Worm (Caenorhabditis elegans) whole organism, L4 larva: ENCODE results near the gene srd-47.

Source experiments
- F44E2.7 ChIP-seq: fragments of 200-800 bp; sonication (Bioruptor generic); IDR thresholded peaks from 2 replicates; pipeline ENCODE4 v2.1.2; 2022; ENCODE audit warnings: missing genetic modification characterization, missing compliant biosample characterization
- F49E8.2 ChIP-seq: sonication (generic microtip); optimal IDR thresholded peaks from 2 replicates; lab custom pipeline; 2016; ENCODE audit warnings: missing compliant biosample characterization, mild to moderate bottlenecking, missing genetic modification characterization, borderline replicate concordance
- R02D3.7 ChIP-seq: fragments of 150-350 bp; sonication (generic microtip); optimal IDR thresholded peaks from 3 replicates; lab custom pipeline; 2014; ENCODE audit warnings: missing biosample characterization, missing genetic modification characterization
- Y48G9A.11 ChIP-seq: fragments of 200-800 bp; sonication (Bioruptor generic); IDR thresholded peaks from 2 replicates; pipeline ENCODE4 v1.3.6; 2022; ENCODE audit warnings: missing genetic modification reagents, missing genetic modification characterization, missing compliant biosample characterization
- Y75B8A.6 ChIP-seq: fragments of 200-800 bp; sonication (Bioruptor generic); IDR thresholded peaks from 2 replicates; pipeline ENCODE4 v1.3.6; 2022; ENCODE audit warnings: missing genetic modification reagents, missing genetic modification characterization, missing compliant biosample characterization
- ZK337.2 ChIP-seq: fragments of 200-800 bp; sonication (Bioruptor generic); IDR thresholded peaks from 2 replicates; pipeline ENCODE4 v1.3.6; 2022; ENCODE audit warnings: missing genetic modification reagents, missing genetic modification characterization, missing compliant biosample characterization
- ZK546.5 ChIP-seq, 2 experiments: sonication (generic microtip); optimal IDR thresholded peaks; 2 replicates each; lab custom pipeline; 2017; ENCODE audit warnings: missing biosample characterization in 2 of 2, missing genetic modification characterization in 2 of 2
- attf-4 ChIP-seq: sonication (generic microtip); optimal IDR thresholded peaks from 3 replicates; lab custom pipeline; 2017; ENCODE audit warnings: missing biosample characterization, missing genetic modification characterization
- ceh-20 ChIP-seq: fragments of 200-800 bp; sonication (Bioruptor generic); IDR thresholded peaks from 2 replicates; pipeline ENCODE4 v1.3.6; 2022; ENCODE audit warnings: missing genetic modification reagents, missing genetic modification characterization, missing compliant biosample characterization
- ceh-44 ChIP-seq: fragments of 200-800 bp; sonication (Bioruptor generic); IDR thresholded peaks from 2 replicates; pipeline ENCODE4 v1.3.6; 2022; ENCODE audit warnings: missing genetic modification reagents, missing genetic modification characterization, missing compliant biosample characterization
- ces-1 ChIP-seq: fragments of 150-350 bp; sonication (generic microtip); optimal IDR thresholded peaks from 4 replicates; lab custom pipeline; 2014; ENCODE audit warnings: missing biosample characterization, missing genetic modification reagents, missing genetic modification characterization
- egl-27 ChIP-seq: sonication (generic microtip); optimal IDR thresholded peaks from 3 replicates; lab custom pipeline; 2017; ENCODE audit warnings: missing biosample characterization, missing genetic modification reagents, missing genetic modification characterization
- gei-8 ChIP-seq: fragments of 200-800 bp; sonication (Bioruptor generic); optimal IDR thresholded peaks from 2 replicates; lab custom pipeline; 2018; ENCODE audit warnings: mild to moderate bottlenecking, missing genetic modification characterization, missing compliant biosample characterization
- lin-1 ChIP-seq: fragments of 200-800 bp; sonication (Bioruptor generic); IDR thresholded peaks from 2 replicates; pipeline ENCODE4 v1.3.6; 2022; ENCODE audit warnings: missing genetic modification reagents, missing genetic modification characterization, missing compliant biosample characterization
- lin-38 ChIP-seq: fragments of 200-800 bp; sonication (Bioruptor generic); IDR thresholded peaks from 2 replicates; pipeline ENCODE4 v1.3.6; 2022; ENCODE audit warnings: missing genetic modification reagents, missing genetic modification characterization, missing compliant biosample characterization
- madf-9 ChIP-seq: fragments of 200-800 bp; sonication (Bioruptor generic); conservative IDR thresholded peaks from 2 replicates; pipeline ENCODE4 v1.3.6; 2022; ENCODE audit warnings: missing genetic modification reagents, missing genetic modification characterization, missing compliant biosample characterization
- mdt-29 ChIP-seq: fragments of 200-800 bp; sonication (Bioruptor generic); IDR thresholded peaks from 2 replicates; pipeline ENCODE4 v1.3.6; 2022; ENCODE audit warnings: missing genetic modification reagents, missing genetic modification characterization, missing compliant biosample characterization
- mes-2 ChIP-seq: sonication (generic microtip); optimal IDR thresholded peaks from 2 replicates; lab custom pipeline; 2016; ENCODE audit warnings: missing genotype, mild to moderate bottlenecking, missing genetic modification characterization, missing compliant biosample characterization; ENCODE audit not compliant: poor library complexity, severe bottlenecking
- mxl-2 ChIP-seq: fragments of 200-800 bp; sonication (Bioruptor generic); conservative IDR thresholded peaks from 2 replicates; pipeline ENCODE4 v1.3.6; 2022; ENCODE audit warnings: missing genetic modification reagents, missing genetic modification characterization, missing compliant biosample characterization
- mxl-3 ChIP-seq: fragments of 200-800 bp; sonication (Bioruptor generic); optimal IDR thresholded peaks from 2 replicates; lab custom pipeline; 2018; ENCODE audit warnings: mild to moderate bottlenecking, missing genetic modification characterization, missing compliant biosample characterization
- nhr-11 ChIP-seq: fragments of 150-350 bp; optimal IDR thresholded peaks from 2 replicates; lab custom pipeline; 2014; ENCODE audit warnings: missing biosample characterization, missing genetic modification characterization
- nhr-111 ChIP-seq: fragments of 200-800 bp; sonication (Bioruptor generic); optimal IDR thresholded peaks from 2 replicates; lab custom pipeline; 2018; ENCODE audit warnings: mild to moderate bottlenecking, missing genetic modification characterization, missing compliant biosample characterization
- nhr-42 ChIP-seq: fragments of 200-800 bp; sonication (Bioruptor generic); IDR thresholded peaks from 2 replicates; pipeline ENCODE4 v1.3.6; 2022; ENCODE audit warnings: missing genetic modification characterization, missing compliant biosample characterization
- nhr-48 ChIP-seq: sonication (generic microtip); optimal IDR thresholded peaks from 2 replicates; lab custom pipeline; 2016; ENCODE audit warnings: mild to moderate bottlenecking, missing genetic modification characterization, missing compliant biosample characterization
- nhr-77 ChIP-seq: fragments of 150-350 bp; optimal IDR thresholded peaks from 2 replicates; lab custom pipeline; 2014; ENCODE audit warnings: missing biosample characterization, missing genetic modification characterization
- php-3 ChIP-seq: fragments of 200-800 bp; sonication (Bioruptor generic); IDR thresholded peaks from 2 replicates; pipeline ENCODE4 v1.3.6; 2022; ENCODE audit warnings: missing genetic modification reagents, missing genetic modification characterization, missing compliant biosample characterization
- sdz-12 ChIP-seq: fragments of 200-800 bp; sonication (Bioruptor generic); optimal IDR thresholded peaks from 2 replicates; lab custom pipeline; 2018; ENCODE audit warnings: mild to moderate bottlenecking, missing genetic modification characterization, missing compliant biosample characterization
- tag-97 ChIP-seq: fragments of 200-800 bp; sonication (Bioruptor generic); IDR thresholded peaks from 2 replicates; pipeline ENCODE4 v1.3.6; 2022; ENCODE audit warnings: missing genetic modification characterization, missing compliant biosample characterization
- tra-1 ChIP-seq: fragments of 200-800 bp; sonication (Bioruptor generic); IDR thresholded peaks from 2 replicates; pipeline ENCODE4 v1.3.6; 2022; ENCODE audit warnings: missing genetic modification reagents, missing genetic modification characterization, missing compliant biosample characterization
- unc-130 ChIP-seq: sonication (generic microtip); optimal IDR thresholded peaks from 2 replicates; lab custom pipeline; 2016; ENCODE audit warnings: missing genetic modification reagents, missing genetic modification characterization, missing compliant biosample characterization
- unc-39 ChIP-seq: sonication (generic microtip); optimal IDR thresholded peaks from 2 replicates; lab custom pipeline; 2017; ENCODE audit warnings: missing biosample characterization, missing genetic modification characterization
- unc-62 ChIP-seq, 3 experiments: fragments of 150-350 bp in 1 of 3; sonication (generic microtip); optimal IDR thresholded peaks in 2 of 3; peaks in 1 of 3; 1 replicate in 1 of 3; 2 replicates in 2 of 3; lab custom pipeline; 2014 to 2017; ENCODE audit warnings: missing biosample characterization in 3 of 3, missing genetic modification characterization in 3 of 3, missing genetic modification reagents in 3 of 3, missing genotype in 1 of 3
- zfp-2 ChIP-seq: sonication (generic microtip); optimal IDR thresholded peaks from 2 replicates; lab custom pipeline; 2016; ENCODE audit warnings: mild to moderate bottlenecking, missing genetic modification characterization, missing compliant biosample characterization

srd-47 gene

DNA sequence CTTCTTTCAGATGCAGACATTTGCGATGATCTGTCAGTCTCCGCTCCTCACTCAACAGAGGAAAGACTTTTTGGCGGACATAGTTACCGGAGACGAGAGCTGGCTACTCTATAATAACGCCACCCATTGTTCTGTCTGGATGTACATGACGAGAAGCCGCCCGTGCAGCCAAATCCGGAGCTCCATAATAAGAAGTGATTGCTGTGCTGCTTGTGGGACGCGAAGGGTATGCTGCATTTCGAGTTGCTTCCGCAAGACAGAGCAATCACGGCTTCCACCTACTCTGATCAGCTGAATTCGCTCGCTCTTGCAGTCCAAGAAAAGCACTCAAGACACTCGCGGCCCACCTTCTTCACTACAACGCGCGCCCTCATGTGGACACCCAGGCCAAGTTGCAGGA is 19.7 kb upstream of the srd-47 start:
- 0 out of 2 replicates have a peak, but pooled peaks have one; percentile 5 for TF ChIP-seq madf-9 (GFP tag; lab: Robert Waterston, UW)
- TF ChIP-seq ceh-20 (GFP tag; lab: Robert Waterston, UW) = no peak
- peak; percentile 59; the same call in 1 of the 2 replicates for TF ChIP-seq mxl-2 (GFP tag; lab: Robert Waterston, UW)

DNA sequence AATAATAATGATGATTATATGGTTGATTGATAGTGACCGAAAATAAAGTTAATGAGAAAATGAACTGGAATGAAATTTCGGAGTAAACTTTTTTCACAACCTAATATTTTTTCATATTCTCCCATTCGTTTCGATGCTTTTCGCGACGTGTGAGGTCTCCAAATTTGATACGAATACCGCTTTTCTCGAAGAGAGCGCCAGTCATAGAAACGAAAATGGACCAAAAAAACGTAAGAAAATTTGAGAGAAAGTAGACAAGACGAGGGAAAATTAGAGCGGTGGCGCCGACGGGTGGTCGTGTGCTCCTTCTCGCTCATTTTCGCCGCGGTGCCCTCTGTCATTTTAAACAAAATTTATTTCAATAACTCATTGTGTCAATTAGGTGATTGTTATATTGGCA is 19.0 kb upstream of the srd-47 start:
- peak; percentile 81; the same call in 1 of the 2 replicates for TF ChIP-seq tra-1
- TF ChIP-seq gei-8 (GFP tag; lab: Kevin White, UChicago) = no peak
- peak in 1 of 2 experiments; percentile 79 for TF ChIP-seq unc-62 (GFP tag; optimal IDR thresholded peaks at IDR 0.05 in 1 of 2; lab: Kevin White, UChicago)
- no peak for TF ChIP-seq unc-62 (tag; optimal IDR thresholded peaks at IDR 0.05; lab: Kevin White, UChicago)
- no peak for TF ChIP-seq R02D3.7
- TF ChIP-seq F44E2.7 = no peak
- TF ChIP-seq Y75B8A.6 (GFP tag; lab: Robert Waterston, UW) = no peak
- TF ChIP-seq tag-97 (GFP tag; lab: Robert Waterston, UW) = no peak
- TF ChIP-seq nhr-48 (tag; lab: Kevin White, UChicago) = no peak
- TF ChIP-seq ceh-44 (GFP tag; lab: Robert Waterston, UW) = no peak
- TF ChIP-seq, all 104 proteins: peak for 2

DNA sequence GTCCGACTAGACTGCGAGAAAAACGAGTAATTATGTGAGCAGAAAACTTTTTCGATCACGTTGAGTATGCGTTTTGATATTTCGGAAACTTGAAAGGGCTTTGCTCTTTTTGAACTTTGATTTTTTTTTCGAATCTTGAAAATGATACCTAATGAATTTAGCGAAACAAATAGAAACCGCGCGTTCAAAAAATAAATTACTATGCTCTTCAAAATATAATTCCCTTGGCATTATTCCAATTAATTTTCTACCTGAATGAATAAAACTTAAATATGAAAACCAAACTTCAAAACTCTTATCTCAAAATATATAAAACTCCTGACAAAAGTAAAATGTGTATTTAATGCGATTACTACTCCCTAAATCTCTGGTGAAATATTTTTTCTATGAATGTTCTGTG is 18.2 kb upstream of the srd-47 start, which contains the start of gene xtr-2:
Gene xtr-2 (plus strand): TSS at position 301 of the 400 bp plus-strand sequence.
- no peak for TF ChIP-seq nhr-11
- no peak for TF ChIP-seq sdz-12 (GFP tag; lab: Kevin White, UChicago)
- no peak for TF ChIP-seq Y48G9A.11
- no peak for TF ChIP-seq mxl-3 (GFP tag; lab: Kevin White, UChicago)
- no peak for TF ChIP-seq php-3 (GFP tag; lab: Robert Waterston, UW)
- TF ChIP-seq mes-2 = no peak
- TF ChIP-seq lin-38 (GFP tag; lab: Robert Waterston, UW) = no peak
- no peak for TF ChIP-seq zfp-2 (tag; lab: Kevin White, UChicago)

DNA sequence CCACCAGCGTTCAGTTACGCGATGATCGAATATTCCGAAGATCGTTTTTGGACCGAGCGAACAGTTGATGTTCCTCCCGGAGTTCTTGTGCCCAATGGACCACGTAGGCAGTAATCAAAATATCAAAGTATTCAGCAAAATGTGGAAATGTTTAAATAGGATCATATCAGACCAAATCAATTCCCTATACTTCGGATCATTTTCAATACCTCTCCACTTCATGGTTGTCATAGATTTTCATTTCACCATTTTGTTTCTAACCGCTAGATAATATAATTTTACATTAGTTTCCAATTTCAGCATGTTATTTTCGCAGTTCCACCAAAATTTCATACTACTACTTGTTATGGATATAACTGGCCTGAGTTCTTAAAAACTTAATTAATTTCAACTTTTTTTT is 15.9 kb upstream of the srd-47 start:
- TF ChIP-seq unc-62 (GFP tag; optimal IDR thresholded peaks at IDR 0.05 in 1 of 2; lab: Kevin White, UChicago) = peak in 1 of 2 experiments; percentile 91
- TF ChIP-seq unc-62 (tag; optimal IDR thresholded peaks at IDR 0.05; lab: Kevin White, UChicago) = no peak
- no peak for TF ChIP-seq unc-39 (tag; lab: Kevin White, UChicago)

DNA sequence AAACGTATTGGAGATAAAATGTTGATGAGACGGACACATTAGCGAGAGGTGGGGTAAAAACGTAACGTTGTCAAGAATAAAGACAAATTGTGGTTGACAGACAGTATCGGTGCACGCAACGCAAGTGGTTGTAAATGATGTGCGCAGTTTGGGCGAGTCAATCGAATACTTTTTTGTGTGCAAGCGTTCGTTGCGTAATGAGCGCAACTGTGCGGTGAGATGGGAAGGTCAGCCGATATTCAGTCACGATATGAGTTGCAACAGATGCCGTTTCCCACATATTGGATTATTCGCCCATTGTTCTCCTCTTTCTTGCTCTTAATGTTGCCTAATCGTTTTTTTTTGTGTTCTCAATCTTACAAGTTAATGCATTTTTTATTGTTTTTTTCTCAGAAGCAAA is 12.7 kb upstream of the srd-47 start, which contains the start of gene ceh-40:
Gene ceh-40 (minus strand): TSS at position 41 of the 400 bp plus-strand sequence.
- TF ChIP-seq lin-1 (GFP tag; lab: Robert Waterston, UW) = no peak
- peak in 1 of 2 experiments; percentile 48 for TF ChIP-seq unc-62 (GFP tag; optimal IDR thresholded peaks at IDR 0.05 in 1 of 2; lab: Kevin White, UChicago)
- TF ChIP-seq unc-62 (tag; optimal IDR thresholded peaks at IDR 0.05; lab: Kevin White, UChicago) = no peak
- no peak for TF ChIP-seq nhr-77 (tag; lab: Kevin White, UChicago)

DNA sequence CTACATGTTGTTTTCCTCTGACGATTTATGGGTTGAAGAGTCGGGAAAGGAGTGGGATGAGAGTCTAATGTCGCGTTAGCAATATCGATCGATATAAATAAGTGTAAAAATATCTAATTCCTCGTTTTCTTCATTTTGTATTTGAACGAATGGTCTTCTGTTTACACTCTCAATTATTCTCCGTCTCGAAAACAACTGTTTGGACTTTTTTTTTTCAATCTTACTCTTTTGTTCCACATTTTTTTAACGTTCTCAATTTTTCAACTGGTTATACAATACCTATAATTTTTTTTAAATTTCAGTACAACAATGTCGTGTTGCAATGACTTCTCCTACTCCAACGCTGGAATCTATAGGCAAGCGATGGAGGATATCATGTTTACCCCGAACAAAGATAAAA is 12.1 kb upstream of the srd-47 start, which contains the start of gene F17A2.13:
Gene F17A2.13 (plus strand): TSS at position 301 of the 400 bp plus-strand sequence.
- TF ChIP-seq egl-27 (tag; lab: Kevin White, UChicago) (no peak), ces-1 (GFP tag; lab: Kevin White, UChicago) (no peak), attf-4 (tag; lab: Kevin White, UChicago) (no peak), ZK337.2 (GFP tag; lab: Robert Waterston, UW) (no peak), nhr-42 (no peak), ZK546.5 (tag; optimal IDR thresholded peaks at IDR 0.05; lab: Kevin White, UChicago) (no peak), unc-130 (GFP tag; lab: Kevin White, UChicago) (no peak), gei-8 (GFP tag; lab: Kevin White, UChicago) (no peak), nhr-111 (GFP tag; lab: Kevin White, UChicago) (no peak), mdt-29 (GFP tag; lab: Robert Waterston, UW) (no peak), F49E8.2 (tag; lab: Kevin White, UChicago) (no peak)
